Worm (Caenorhabditis elegans): ENCODE data around the gene bcc-1.

DNA sequence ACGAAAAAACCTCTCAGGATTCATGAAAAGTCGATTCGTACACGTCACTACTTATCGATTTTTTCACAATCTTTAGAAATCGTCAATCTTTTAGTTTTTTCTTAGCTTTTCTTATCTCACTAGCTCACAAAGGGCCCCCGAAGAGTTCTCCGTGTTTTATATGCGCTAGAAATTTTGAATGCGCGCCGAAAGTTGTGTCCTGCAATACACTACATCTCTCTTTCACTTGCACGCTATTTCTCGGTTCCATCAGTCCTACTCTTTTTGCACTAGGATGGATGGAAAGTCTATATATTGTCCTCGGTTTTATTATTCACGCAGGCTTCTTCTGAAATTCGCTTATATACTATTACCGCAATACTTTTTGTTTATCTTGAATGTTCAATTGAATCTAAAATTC lies 33.3 kb upstream of the bcc-1 start:
- TF ChIP-seq ama-1 (optimal IDR thresholded peaks at IDR 0.05) (no peak), ceh-18 (tag; optimal IDR thresholded peaks at IDR 0.05) (no peak), rnt-1 (tag; optimal IDR thresholded peaks at IDR 0.05) (no peak), unc-86 (tag; optimal IDR thresholded peaks at IDR 0.05) (no peak), ceh-9 (tag; optimal IDR thresholded peaks at IDR 0.05) (no peak), pqm-1 (tag; optimal IDR thresholded peaks at IDR 0.05) (no peak), npax-4 (tag; optimal IDR thresholded peaks at IDR 0.05) (no peak), ztf-16 (tag; optimal IDR thresholded peaks at IDR 0.05) (no peak), hlh-15 (tag; optimal IDR thresholded peaks at IDR 0.05) (no peak), elt-2 (tag; optimal IDR thresholded peaks at IDR 0.05) (no peak), syd-9 (tag; optimal IDR thresholded peaks at IDR 0.05) (no peak), nhr-11 (tag; optimal IDR thresholded peaks at IDR 0.05) (no peak), fkh-10 (GFP tag; optimal IDR thresholded peaks at IDR 0.05) (no peak), ceh-14 (tag; optimal IDR thresholded peaks at IDR 0.05) (no peak)

All from whole organism, late embryonic.